Fruit fly (Drosophila melanogaster) whole organism, adult: ENCODE measurements around the gene Muc30E.

Experiments used
- cnc ChIP-seq, 2 experiments: fragments of >200 bp; optimal IDR thresholded peaks; 2 replicates each; lab custom pipeline; 2017
- kay ChIP-seq: fragments of 200-800 bp; sonication (Bioruptor generic); peaks from one replicate; lab custom pipeline; 2016; ENCODE audit warnings: missing biosample characterization, missing genetic modification characterization, borderline replicate concordance
- pad ChIP-seq: fragments of 200-800 bp; sonication (Bioruptor generic); optimal IDR thresholded peaks from 3 replicates; lab custom pipeline; 2017; ENCODE audit warnings: missing biosample characterization, missing genetic modification characterization, mild to moderate bottlenecking, moderate library complexity, missing genetic modification reagents

dm6 chr2L:9908468-9908967 lies 5.6 kb upstream of the Muc30E start, which contains the start of gene CG13124:
- no peak for TF ChIP-seq pad (GFP tag; lab: Kevin White, UChicago)
- TF ChIP-seq cnc (optimal IDR thresholded peaks at IDR 0.05; lab: Kevin White, UChicago): no peak
- TF ChIP-seq kay (GFP tag; lab: Kevin White, UChicago): no peak
